Fruit fly (Drosophila melanogaster) whole organism, embryonic: ENCODE data around the gene fal.
A peak's percentile ranks its signal among the peaks of the same experiment; 100 is the strongest.

Experiments used
- Ada2b ChIP-seq: fragments of 200-800 bp; sonication (Bioruptor generic); IDR thresholded peaks from 2 replicates; pipeline ENCODE4 v1.3.6; 2022; ENCODE audit warnings: missing biosample characterization, missing genetic modification characterization
- Atf3 ChIP-seq: fragments of 200-800 bp; sonication (Bioruptor generic); optimal IDR thresholded peaks from 3 replicates; lab custom pipeline; 2016; ENCODE audit warnings: missing biosample characterization, missing genetic modification characterization
- Bgb ChIP-seq: fragments of 200-800 bp; sonication (Bioruptor generic); IDR thresholded peaks from 2 replicates; pipeline ENCODE4 v1.3.6; 2022; ENCODE audit warnings: missing biosample characterization, missing genetic modification characterization; ENCODE audit not compliant: partially characterized antibody
- CG1024 ChIP-seq: fragments of 200-800 bp; sonication (Bioruptor generic); IDR thresholded peaks from 2 replicates; pipeline ENCODE4 v1.3.6; 2022; ENCODE audit warnings: missing biosample characterization, missing genetic modification characterization
- CG10274 ChIP-seq: fragments of 200-800 bp; sonication (Bioruptor generic); optimal IDR thresholded peaks from 3 replicates; lab custom pipeline; 2017; ENCODE audit warnings: missing biosample characterization, mild to moderate bottlenecking, missing genetic modification characterization
- CG10366 ChIP-seq: fragments of 200-800 bp; sonication (Bioruptor generic); IDR thresholded peaks from 2 replicates; pipeline ENCODE4 v1.3.6; 2022; ENCODE audit warnings: missing biosample characterization, missing genetic modification characterization
- CG11398 ChIP-seq: fragments of 200-800 bp; sonication (Bioruptor generic); optimal IDR thresholded peaks from 2 replicates; lab custom pipeline; 2016; ENCODE audit warnings: missing biosample characterization, missing genetic modification characterization
- CG11456 ChIP-seq: fragments of 200-800 bp; sonication (Bioruptor generic); IDR thresholded peaks from 3 replicates; pipeline ENCODE4 v1.3.6; 2022; ENCODE audit warnings: missing biosample characterization, missing genetic modification characterization
- CG11560 ChIP-seq: fragments of 200-800 bp; sonication (Bioruptor generic); IDR thresholded peaks from 3 replicates; pipeline ENCODE4 v1.3.6; 2022; ENCODE audit warnings: missing biosample characterization, missing genetic modification characterization
- CG11695 ChIP-seq: fragments of 200-800 bp; sonication (Bioruptor generic); IDR thresholded peaks from 3 replicates; pipeline ENCODE4 v1.3.6; 2022; ENCODE audit warnings: missing biosample characterization, missing genetic modification characterization
- CG12299 ChIP-seq: fragments of 200-800 bp; sonication (Bioruptor generic); optimal IDR thresholded peaks from 2 replicates; lab custom pipeline; 2018; ENCODE audit warnings: missing biosample characterization, mild to moderate bottlenecking, missing genetic modification characterization
- CG14667 ChIP-seq: fragments of 200-800 bp; sonication (Bioruptor generic); IDR thresholded peaks from 2 replicates; pipeline ENCODE4 v1.3.6; 2022; ENCODE audit warnings: missing biosample characterization, missing genetic modification characterization
- CG1529 ChIP-seq: fragments of 200-800 bp; sonication (Bioruptor generic); optimal IDR thresholded peaks from 3 replicates; lab custom pipeline; 2018; ENCODE audit warnings: missing biosample characterization, missing genetic modification characterization
- CG15514 ChIP-seq: fragments of 200-800 bp; sonication (Bioruptor generic); optimal IDR thresholded peaks from 3 replicates; lab custom pipeline; 2017; ENCODE audit warnings: missing biosample characterization, missing genetic modification characterization, mild to moderate bottlenecking, moderate library complexity, missing genetic modification reagents
- CG2889 ChIP-seq: fragments of 200-800 bp; sonication (Bioruptor generic); IDR thresholded peaks from 3 replicates; pipeline ENCODE4 v1.3.6; 2022; ENCODE audit warnings: missing biosample characterization, missing genetic modification characterization
- CG31388 ChIP-seq: fragments of 200-800 bp; sonication (Bioruptor generic); optimal IDR thresholded peaks from 2 replicates; lab custom pipeline; 2016; ENCODE audit warnings: missing biosample characterization, missing genetic modification characterization
- Deaf1 ChIP-seq: fragments of 200-800 bp; optimal IDR thresholded peaks from 3 replicates; lab custom pipeline; 2019; ENCODE audit warnings: missing biosample characterization, mild to moderate bottlenecking, missing genetic modification characterization, moderate library complexity
- Dek ChIP-seq: fragments of 200-800 bp; sonication (Bioruptor generic); optimal IDR thresholded peaks from 3 replicates; lab custom pipeline; 2019; ENCODE audit warnings: missing biosample characterization, mild to moderate bottlenecking, missing genetic modification characterization, moderate library complexity
- Dll ChIP-seq: fragments of 200-800 bp; sonication (Bioruptor generic); IDR thresholded peaks from 4 replicates; pipeline ENCODE4 v1.3.6; 2022; ENCODE audit warnings: missing biosample characterization, missing genetic modification characterization; ENCODE audit not compliant: partially characterized antibody
- Doc3 ChIP-seq: fragments of 200-800 bp; sonication (Bioruptor generic); IDR thresholded peaks from 3 replicates; pipeline ENCODE4 v1.3.6; 2022; ENCODE audit warnings: missing biosample characterization, missing genetic modification characterization; ENCODE audit not compliant: partially characterized antibody
- Drgx ChIP-seq: fragments of 200-800 bp; sonication (Bioruptor generic); IDR thresholded peaks from 2 replicates; pipeline ENCODE4 v1.3.6; 2022; ENCODE audit warnings: missing biosample characterization, missing genetic modification characterization
- Hey ChIP-seq: fragments of 200-800 bp; sonication (Bioruptor generic); optimal IDR thresholded peaks from 3 replicates; lab custom pipeline; 2018; ENCODE audit warnings: missing biosample characterization, mild to moderate bottlenecking, missing genetic modification characterization
- Lhr ChIP-seq: fragments of 200-800 bp; sonication (Bioruptor generic); optimal IDR thresholded peaks from 3 replicates; lab custom pipeline; 2017; ENCODE audit warnings: mild to moderate bottlenecking, missing biosample characterization, missing genetic modification reagents, missing genetic modification characterization
- MBD-R2 ChIP-seq: fragments of 200-800 bp; sonication (Bioruptor generic); IDR thresholded peaks from 2 replicates; pipeline ENCODE4 v1.3.6; 2022; ENCODE audit warnings: missing biosample characterization, missing genetic modification characterization
- Mrtf ChIP-seq: fragments of 200-800 bp; sonication (Bioruptor generic); IDR thresholded peaks from 3 replicates; pipeline ENCODE4 v1.3.6; 2022; ENCODE audit warnings: missing biosample characterization, missing genetic modification characterization
- NFAT ChIP-seq: fragments of 200-800 bp; sonication (Bioruptor generic); IDR thresholded peaks from 2 replicates; pipeline ENCODE4 v1.3.6; 2022; ENCODE audit warnings: missing biosample characterization, missing genetic modification characterization
- Opbp ChIP-seq: fragments of 200-800 bp; sonication (Bioruptor generic); IDR thresholded peaks from 3 replicates; pipeline ENCODE4 v1.3.6; 2022; ENCODE audit warnings: missing biosample characterization, missing genetic modification characterization; ENCODE audit not compliant: partially characterized antibody
- Trl ChIP-seq, 3 experiments: fragments of >200 bp in 2 of 3; fragments of 200-800 bp in 1 of 3; sonication (Bioruptor generic) in 1 of 3; optimal IDR thresholded peaks; 2 replicates in 1 of 3; 3 replicates in 2 of 3; lab custom pipeline; 2016 to 2017; ENCODE audit warnings: missing biosample characterization in 1 of 3, missing genetic modification characterization in 1 of 3
- Xrp1 ChIP-seq: fragments of 200-800 bp; sonication (Bioruptor generic); IDR thresholded peaks from 2 replicates; pipeline ENCODE4 v1.3.6; 2022; ENCODE audit warnings: missing biosample characterization, missing genetic modification characterization
- YL-1 ChIP-seq: fragments of 200-800 bp; sonication (Bioruptor generic); optimal IDR thresholded peaks from 3 replicates; lab custom pipeline; 2017; ENCODE audit warnings: missing biosample characterization, mild to moderate bottlenecking, missing genetic modification characterization
- ase ChIP-seq: fragments of 200-800 bp; sonication (Bioruptor generic); IDR thresholded peaks from 3 replicates; pipeline ENCODE4 v1.3.6; 2022; ENCODE audit warnings: missing biosample characterization, missing genetic modification characterization
- bab2 ChIP-seq: fragments of 200-800 bp; sonication (Bioruptor generic); optimal IDR thresholded peaks from 2 replicates; lab custom pipeline; 2016; ENCODE audit warnings: missing biosample characterization, missing genetic modification characterization
- chinmo ChIP-seq: fragments of 200-800 bp; sonication (Bioruptor generic); IDR thresholded peaks from 4 replicates; pipeline ENCODE4 v1.3.6; 2022; ENCODE audit warnings: missing biosample characterization, missing genetic modification characterization; ENCODE audit not compliant: partially characterized antibody
- corto ChIP-seq: fragments of 200-800 bp; sonication (Bioruptor generic); optimal IDR thresholded peaks from 2 replicates; lab custom pipeline; 2016; ENCODE audit warnings: missing biosample characterization, mild to moderate bottlenecking, missing genetic modification characterization, moderate library complexity
- croc ChIP-seq: fragments of 200-800 bp; sonication (Bioruptor generic); conservative IDR thresholded peaks from 3 replicates; pipeline ENCODE4 v1.3.6; 2022; ENCODE audit warnings: missing biosample characterization, missing genetic modification characterization
- crp ChIP-seq, 2 experiments: fragments of 200-800 bp; sonication (Bioruptor generic); optimal IDR thresholded peaks; 2 replicates in 1 of 2; 3 replicates in 1 of 2; lab custom pipeline; 2017; ENCODE audit warnings: missing biosample characterization in 2 of 2, missing genetic modification characterization in 2 of 2, mild to moderate bottlenecking in 1 of 2, moderate library complexity in 1 of 2
- esg ChIP-seq: fragments of 200-800 bp; sonication (Bioruptor generic); conservative IDR thresholded peaks from 2 replicates; pipeline ENCODE4 v1.3.6; 2022; ENCODE audit warnings: missing biosample characterization, missing genetic modification characterization
- fd96Cb ChIP-seq: fragments of 200-800 bp; sonication (Bioruptor generic); optimal IDR thresholded peaks from 2 replicates; lab custom pipeline; 2018; ENCODE audit warnings: missing biosample characterization, mild to moderate bottlenecking, missing genetic modification characterization, moderate library complexity
- gfzf ChIP-seq: fragments of 200-800 bp; sonication (Bioruptor generic); optimal IDR thresholded peaks from 2 replicates; lab custom pipeline; 2016; ENCODE audit warnings: missing biosample characterization, mild to moderate bottlenecking, missing genetic modification characterization, moderate library complexity
- hkb ChIP-seq, 2 experiments: fragments of 200-800 bp in 1 of 2; fragments of >200 bp in 1 of 2; sonication (Bioruptor generic) in 1 of 2; IDR thresholded peaks in 1 of 2; optimal IDR thresholded peaks in 1 of 2; 2 replicates each; pipeline versions ENCODE4 v1.3.6 to Lab custom; 2017 to 2022; ENCODE audit warnings: missing biosample characterization in 1 of 2, missing genetic modification characterization in 1 of 2
- insv ChIP-seq, 2 experiments: fragments of 200-800 bp; sonication (Bioruptor generic); optimal IDR thresholded peaks; 3 replicates each; lab custom pipeline; 2016 to 2018; ENCODE audit warnings: missing biosample characterization in 2 of 2, missing genetic modification characterization in 2 of 2
- kay ChIP-seq: fragments of 200-800 bp; sonication (Bioruptor generic); optimal IDR thresholded peaks from 2 replicates; lab custom pipeline; 2016; ENCODE audit warnings: missing biosample characterization, missing genetic modification characterization
- pho ChIP-seq: fragments of 200-800 bp; sonication (Bioruptor generic); optimal IDR thresholded peaks from 2 replicates; lab custom pipeline; 2016; ENCODE audit warnings: missing biosample characterization, missing genetic modification characterization
- pita ChIP-seq: fragments of 200-800 bp; sonication (Bioruptor generic); optimal IDR thresholded peaks from 2 replicates; lab custom pipeline; 2017; ENCODE audit warnings: missing biosample characterization, mild to moderate bottlenecking, missing genetic modification characterization
- tin ChIP-seq: fragments of 200-800 bp; sonication (Bioruptor generic); optimal IDR thresholded peaks from 3 replicates; lab custom pipeline; 2016; ENCODE audit warnings: missing biosample characterization, missing genetic modification characterization
- ttk ChIP-seq: fragments of 200-800 bp; sonication (Bioruptor generic); IDR thresholded peaks from 2 replicates; pipeline ENCODE4 v2.1.2; 2022; ENCODE audit warnings: missing biosample characterization, missing genetic modification characterization
- yki ChIP-seq: fragments of >200 bp; optimal IDR thresholded peaks from 3 replicates; lab custom pipeline; 2018

fal gene

dm6 chr3L:19294613-19295299, 392 bp downstream of the fal start (continued):
- TF ChIP-seq Doc3 (GFP tag; lab: Robert Waterston, UW): no peak
- no peak for TF ChIP-seq Atf3 (GFP tag; lab: Kevin White, UChicago)
- no peak for TF ChIP-seq ase (GFP tag; lab: Robert Waterston, UW)
- TF ChIP-seq insv (GFP tag; optimal IDR thresholded peaks at IDR 0.05; lab: Kevin White, UChicago): peak; percentile 51 to 93
- TF ChIP-seq CG11695 (GFP tag; lab: Robert Waterston, UW): 0 out of 3 replicates have a peak, but pooled peaks have one; percentile 8
- TF ChIP-seq Deaf1 (tag; lab: Kevin White, UChicago): peak; percentile 85
- TF ChIP-seq Xrp1 (GFP tag; lab: Robert Waterston, UW): peak; percentile 1; the same call in 1 of the 2 replicates
- TF ChIP-seq Trl (optimal IDR thresholded peaks at IDR 0.05; lab: Kevin White, UChicago): peak; percentile 77
- no peak for TF ChIP-seq Trl (GFP tag; optimal IDR thresholded peaks at IDR 0.05; lab: Kevin White, UChicago)
- peak; percentile 62 for TF ChIP-seq Lhr (GFP tag; lab: Kevin White, UChicago)
- TF ChIP-seq hkb (optimal IDR thresholded peaks at IDR 0.05; lab: Kevin White, UChicago): peak; percentile 86
- no peak for TF ChIP-seq hkb (GFP tag; IDR thresholded peaks at IDR 0.05; lab: Robert Waterston, UW)
- TF ChIP-seq CG11560 (tag; lab: Robert Waterston, UW): no peak; the same call in 2 of the 3 replicates
- TF ChIP-seq YL-1 (GFP tag; lab: Kevin White, UChicago): no peak
- TF ChIP-seq gfzf (GFP tag; lab: Kevin White, UChicago): peak; percentile 0
- TF ChIP-seq NFAT (GFP tag; lab: Robert Waterston, UW): no peak
- no peak for TF ChIP-seq pho (GFP tag; lab: Kevin White, UChicago)
- 0 out of 4 replicates have a peak, but pooled peaks have one; percentile 34 for TF ChIP-seq Dll (GFP tag; lab: Robert Waterston, UW)
- peak; percentile 75 to 96 for TF ChIP-seq crp (GFP tag; optimal IDR thresholded peaks at IDR 0.05; lab: Kevin White, UChicago)
- TF ChIP-seq CG10366 (GFP tag; lab: Robert Waterston, UW): no peak
- peak; percentile 33 for TF ChIP-seq CG15514 (GFP tag; lab: Kevin White, UChicago)
- peak; percentile 54 for TF ChIP-seq MBD-R2 (GFP tag; lab: Robert Waterston, UW)
- TF ChIP-seq kay (GFP tag; lab: Kevin White, UChicago): peak; percentile 80
- peak; percentile 92 for TF ChIP-seq chinmo
- no peak for TF ChIP-seq CG10274 (GFP tag; lab: Kevin White, UChicago)
- TF ChIP-seq yki (lab: Kevin White, UChicago): peak; percentile 10
- TF ChIP-seq CG12299 (tag; lab: Kevin White, UChicago): peak; percentile 55
- TF ChIP-seq, all 482 proteins: peak for 68

- no peak for TF ChIP-seq esg (GFP tag; lab: Robert Waterston, UW)
- TF ChIP-seq Drgx (GFP tag; lab: Robert Waterston, UW): peak; percentile 94
- peak; percentile 11 for TF ChIP-seq tin (GFP tag; lab: Kevin White, UChicago)
- 0 out of 2 replicates have a peak, but pooled peaks have one; percentile 25 for TF ChIP-seq CG14667 (GFP tag; lab: Robert Waterston, UW)
- TF ChIP-seq ttk (GFP tag; lab: Robert Waterston, UW): no peak
- no peak for TF ChIP-seq Dek (tag; lab: Kevin White, UChicago)
- TF ChIP-seq Ada2b: 0 out of 2 replicates have a peak, but pooled peaks have one; percentile 28
- peak; percentile 34 for TF ChIP-seq fd96Cb (tag; lab: Kevin White, UChicago)
- 0 out of 3 replicates have a peak, but pooled peaks have one; percentile 15 for TF ChIP-seq croc (GFP tag; lab: Robert Waterston, UW)
- TF ChIP-seq bab2 (GFP tag; lab: Kevin White, UChicago): no peak
- no peak for TF ChIP-seq CG31388 (GFP tag; lab: Kevin White, UChicago)
- TF ChIP-seq CG11398: no peak
- no peak for TF ChIP-seq Opbp (GFP tag; lab: Robert Waterston, UW)
- no peak for TF ChIP-seq Bgb
- TF ChIP-seq CG1529 (GFP tag; lab: Kevin White, UChicago): no peak
- TF ChIP-seq yki (lab: Kevin White, UChicago): no peak
- TF ChIP-seq CG1024: no peak
- no peak for TF ChIP-seq Trl (optimal IDR thresholded peaks at IDR 0.05; lab: Kevin White, UChicago)
- peak; percentile 6 for TF ChIP-seq Trl (GFP tag; optimal IDR thresholded peaks at IDR 0.05; lab: Kevin White, UChicago)
- no peak for TF ChIP-seq CG2889 (GFP tag; lab: Robert Waterston, UW)
- TF ChIP-seq Hey: no peak
- no peak for TF ChIP-seq corto
- no peak for TF ChIP-seq pita (GFP tag; lab: Kevin White, UChicago)
- no peak for TF ChIP-seq Mrtf (GFP tag; lab: Robert Waterston, UW)
- no peak for TF ChIP-seq CG11456 (GFP tag; lab: Robert Waterston, UW)
Observed at dm6 chr3L:19314877-19315276, 20.5 kb downstream of the fal start.
